Worm (Caenorhabditis elegans) whole organism, L1 larva: ENCODE results near the gene teg-1.

Experiments
- C04F5.9 ChIP-seq: sonication (generic microtip); optimal IDR thresholded peaks from 2 replicates; lab custom pipeline; 2016; ENCODE audit warnings: missing genetic modification characterization, missing compliant biosample characterization
- C34B4.2 ChIP-seq: sonication (generic microtip); optimal IDR thresholded peaks from 2 replicates; lab custom pipeline; 2017; ENCODE audit warnings: mild to moderate bottlenecking, missing genetic modification characterization, missing compliant biosample characterization
- alr-1 ChIP-seq: fragments of 200-800 bp; sonication (Bioruptor generic); optimal IDR thresholded peaks from 2 replicates; lab custom pipeline; 2018; ENCODE audit warnings: borderline replicate concordance, mild to moderate bottlenecking, missing genetic modification characterization, missing compliant biosample characterization
- aly-2 ChIP-seq: fragments of 150-350 bp; optimal IDR thresholded peaks from 2 replicates; lab custom pipeline; 2014; ENCODE audit warnings: missing biosample characterization, missing genetic modification characterization
- ama-1 ChIP-seq: fragments of 150-350 bp; optimal IDR thresholded peaks from 2 replicates; lab custom pipeline; 2014
- ceh-63 ChIP-seq: fragments of 200-800 bp; sonication (Bioruptor generic); optimal IDR thresholded peaks from 2 replicates; lab custom pipeline; 2018; ENCODE audit warnings: mild to moderate bottlenecking, missing genetic modification characterization, missing compliant biosample characterization
- ceh-82 ChIP-seq, 3 experiments: fragments of 150-350 bp in 1 of 3; sonication (generic microtip) in 2 of 3; optimal IDR thresholded peaks; 2 replicates each; lab custom pipeline; 2014 to 2017; ENCODE audit warnings: missing biosample characterization in 3 of 3, missing genetic modification characterization in 3 of 3
- ceh-90 ChIP-seq: sonication (generic microtip); optimal IDR thresholded peaks from 2 replicates; lab custom pipeline; 2016; ENCODE audit warnings: missing genetic modification characterization, missing compliant biosample characterization
- ces-1 ChIP-seq: fragments of 150-350 bp; optimal IDR thresholded peaks from 2 replicates; lab custom pipeline; 2014; ENCODE audit warnings: missing biosample characterization, missing genetic modification reagents, missing genetic modification characterization
- dpl-1 ChIP-seq, 3 experiments: fragments of 150-350 bp in 2 of 3; sonication (generic microtip) in 1 of 3; optimal IDR thresholded peaks; 2 replicates each; lab custom pipeline; 2014 to 2017; ENCODE audit warnings: missing biosample characterization in 3 of 3, missing genetic modification characterization in 3 of 3, missing genetic modification reagents in 3 of 3
- efl-1 ChIP-seq, 4 experiments: fragments of 150-350 bp; optimal IDR thresholded peaks in 3 of 4; peaks in 1 of 4; 1 replicate in 1 of 4; 2 replicates in 3 of 4; lab custom pipeline; 2014; ENCODE audit warnings: missing biosample characterization in 2 of 4, missing genetic modification characterization in 2 of 4, missing genetic modification reagents in 2 of 4
- egl-13 ChIP-seq: sonication (generic microtip); optimal IDR thresholded peaks from 2 replicates; lab custom pipeline; 2016; ENCODE audit warnings: missing genotype, missing genetic modification reagents, missing genetic modification characterization, missing compliant biosample characterization
- egl-27 ChIP-seq, 2 experiments: fragments of 150-350 bp in 1 of 2; sonication (generic microtip); optimal IDR thresholded peaks; 3 replicates each; lab custom pipeline; 2017 to 2018; ENCODE audit warnings: missing biosample characterization in 2 of 2, missing genetic modification characterization in 2 of 2, missing genetic modification reagents in 2 of 2
- elt-3 ChIP-seq, 6 experiments: fragments of 150-350 bp in 1 of 6; sonication (generic microtip); optimal IDR thresholded peaks; 2 replicates each; lab custom pipeline; 2017 to 2018; ENCODE audit warnings: missing biosample characterization in 6 of 6, missing genetic modification characterization in 6 of 6, inconsistent platforms in 1 of 6
- ets-5 ChIP-seq: fragments of 200-800 bp; sonication (Bioruptor generic); IDR thresholded peaks from 2 replicates; pipeline ENCODE4 v1.3.6; 2022; ENCODE audit warnings: missing genetic modification characterization, missing compliant biosample characterization
- fkh-10 ChIP-seq: sonication (generic microtip); optimal IDR thresholded peaks from 2 replicates; lab custom pipeline; 2017; ENCODE audit warnings: missing biosample characterization, missing genetic modification reagents, missing genetic modification characterization
- fkh-4 ChIP-seq: sonication (generic microtip); optimal IDR thresholded peaks from 2 replicates; lab custom pipeline; 2016; ENCODE audit warnings: missing compliant biosample characterization, missing genetic modification characterization, borderline replicate concordance
- fkh-8 ChIP-seq: sonication (generic microtip); optimal IDR thresholded peaks from 2 replicates; lab custom pipeline; 2016; ENCODE audit warnings: mild to moderate bottlenecking, missing genetic modification characterization, missing compliant biosample characterization
- fos-1 ChIP-seq: fragments of 150-350 bp; optimal IDR thresholded peaks from 2 replicates; lab custom pipeline; 2014; ENCODE audit warnings: missing biosample characterization, missing genetic modification characterization
- grh-1 ChIP-seq: fragments of 200-800 bp; sonication (Bioruptor generic); IDR thresholded peaks from 2 replicates; pipeline ENCODE4 v1.3.6; 2022; ENCODE audit warnings: missing genetic modification reagents, missing genetic modification characterization, missing compliant biosample characterization
- hlh-17 ChIP-seq: fragments of 200-800 bp; sonication (Bioruptor generic); optimal IDR thresholded peaks from 2 replicates; lab custom pipeline; 2018; ENCODE audit warnings: missing genetic modification characterization, mild to moderate bottlenecking, missing compliant biosample characterization, moderate library complexity, borderline replicate concordance
- hlh-4 ChIP-seq: sonication (generic microtip); optimal IDR thresholded peaks from 2 replicates; lab custom pipeline; 2016; ENCODE audit warnings: mild to moderate bottlenecking, missing genetic modification characterization, missing compliant biosample characterization
- lin-13 ChIP-seq: fragments of 150-350 bp; optimal IDR thresholded peaks from 2 replicates; lab custom pipeline; 2014; ENCODE audit warnings: missing biosample characterization, missing genetic modification reagents, missing genetic modification characterization
- lin-14 ChIP-seq: fragments of 200-800 bp; sonication (Bioruptor generic); optimal IDR thresholded peaks from 2 replicates; lab custom pipeline; 2018; ENCODE audit warnings: mild to moderate bottlenecking, missing genetic modification characterization, moderate library complexity, missing compliant biosample characterization
- lin-35 ChIP-seq, 2 experiments: fragments of 150-350 bp; optimal IDR thresholded peaks; 2 replicates each; lab custom pipeline; 2014; ENCODE audit warnings: missing biosample characterization in 2 of 2, missing genetic modification characterization in 2 of 2, missing genetic modification reagents in 2 of 2
- lir-3 ChIP-seq: sonication (generic microtip); optimal IDR thresholded peaks from 2 replicates; lab custom pipeline; 2016; ENCODE audit warnings: mild to moderate bottlenecking, missing genetic modification characterization, moderate library complexity, missing compliant biosample characterization; ENCODE audit not compliant: poor library complexity
- lsy-2 ChIP-seq, 2 experiments: fragments of 150-350 bp; optimal IDR thresholded peaks; 2 replicates each; lab custom pipeline; 2014; ENCODE audit warnings: missing biosample characterization in 2 of 2, missing genetic modification characterization in 2 of 2
- mab-9 ChIP-seq: fragments of 200-800 bp; sonication (Bioruptor generic); IDR thresholded peaks from 2 replicates; pipeline ENCODE4 v1.3.6; 2022; ENCODE audit warnings: missing genetic modification reagents, missing genetic modification characterization, missing compliant biosample characterization
- mef-2 ChIP-seq: fragments of 150-350 bp; optimal IDR thresholded peaks from 2 replicates; lab custom pipeline; 2014; ENCODE audit warnings: missing biosample characterization, missing genetic modification characterization
- nhr-12 ChIP-seq: sonication (generic microtip); optimal IDR thresholded peaks from 2 replicates; lab custom pipeline; 2017; ENCODE audit warnings: missing biosample characterization, missing genetic modification characterization
- nhr-28 ChIP-seq: fragments of 150-350 bp; optimal IDR thresholded peaks from 2 replicates; lab custom pipeline; 2014; ENCODE audit warnings: missing biosample characterization, missing genetic modification characterization
- nhr-47 ChIP-seq: sonication (generic microtip); optimal IDR thresholded peaks from 2 replicates; lab custom pipeline; 2016; ENCODE audit warnings: mild to moderate bottlenecking, missing genetic modification characterization, moderate library complexity, missing compliant biosample characterization
- nhr-71 ChIP-seq: sonication (generic microtip); optimal IDR thresholded peaks from 2 replicates; lab custom pipeline; 2016; ENCODE audit warnings: mild to moderate bottlenecking, missing genetic modification characterization, moderate library complexity, missing compliant biosample characterization
- nhr-90 ChIP-seq: sonication (generic microtip); optimal IDR thresholded peaks from 2 replicates; lab custom pipeline; 2016; ENCODE audit warnings: mild to moderate bottlenecking, missing genetic modification characterization, missing compliant biosample characterization; ENCODE audit not compliant: poor library complexity
- pag-3 ChIP-seq: sonication (generic microtip); optimal IDR thresholded peaks from 2 replicates; lab custom pipeline; 2017; ENCODE audit warnings: missing genetic modification characterization, mild to moderate bottlenecking, missing compliant biosample characterization, antibody characterized with exemption, borderline replicate concordance; ENCODE audit not compliant: insufficient read depth
- pax-3 ChIP-seq: fragments of 200-800 bp; sonication (Bioruptor generic); optimal IDR thresholded peaks from 2 replicates; lab custom pipeline; 2018; ENCODE audit warnings: mild to moderate bottlenecking, missing genetic modification characterization, moderate library complexity, missing compliant biosample characterization
- rnt-1 ChIP-seq: sonication (generic microtip); optimal IDR thresholded peaks from 2 replicates; lab custom pipeline; 2016; ENCODE audit warnings: mild to moderate bottlenecking, missing genetic modification characterization, moderate library complexity, missing compliant biosample characterization
- skn-1 ChIP-seq: fragments of 150-350 bp; optimal IDR thresholded peaks from 2 replicates; lab custom pipeline; 2014; ENCODE audit warnings: missing biosample characterization, missing genetic modification characterization
- snu-23 ChIP-seq: sonication (generic microtip); optimal IDR thresholded peaks from 2 replicates; lab custom pipeline; 2016; ENCODE audit warnings: missing genetic modification characterization, missing compliant biosample characterization
- sox-4 ChIP-seq: sonication (generic microtip); optimal IDR thresholded peaks from 2 replicates; lab custom pipeline; 2016; ENCODE audit warnings: missing genetic modification characterization, missing compliant biosample characterization
- tbx-2 ChIP-seq: sonication (generic microtip); optimal IDR thresholded peaks from 2 replicates; lab custom pipeline; 2016; ENCODE audit warnings: missing genetic modification characterization, missing compliant biosample characterization
- unc-130 ChIP-seq: fragments of 150-350 bp; optimal IDR thresholded peaks from 2 replicates; lab custom pipeline; 2017; ENCODE audit warnings: missing biosample characterization, missing genetic modification characterization, inconsistent platforms
- unc-30 ChIP-seq: sonication (generic microtip); optimal IDR thresholded peaks from 2 replicates; lab custom pipeline; 2017; ENCODE audit warnings: missing biosample characterization, missing genetic modification characterization
- unc-62 ChIP-seq: fragments of 150-350 bp; optimal IDR thresholded peaks from 2 replicates; lab custom pipeline; 2014; ENCODE audit warnings: missing biosample characterization, missing genetic modification reagents, missing genetic modification characterization
- vab-15 ChIP-seq: sonication (generic microtip); optimal IDR thresholded peaks from 2 replicates; lab custom pipeline; 2017; ENCODE audit warnings: missing genotype, mild to moderate bottlenecking, missing genetic modification characterization, missing compliant biosample characterization
- xbp-1 ChIP-seq: sonication (generic microtip); optimal IDR thresholded peaks from 2 replicates; lab custom pipeline; 2016; ENCODE audit warnings: missing genetic modification characterization, missing compliant biosample characterization
- zag-1 ChIP-seq: fragments of 150-350 bp; optimal IDR thresholded peaks from 2 replicates; lab custom pipeline; 2014; ENCODE audit warnings: missing biosample characterization, missing genetic modification characterization
- ztf-11 ChIP-seq, 2 experiments: sonication (generic microtip); optimal IDR thresholded peaks; 2 replicates each; lab custom pipeline; 2016 to 2017; ENCODE audit warnings: missing genetic modification characterization in 2 of 2, missing biosample characterization in 1 of 2, missing compliant biosample characterization in 1 of 2

teg-1 gene

DNA sequence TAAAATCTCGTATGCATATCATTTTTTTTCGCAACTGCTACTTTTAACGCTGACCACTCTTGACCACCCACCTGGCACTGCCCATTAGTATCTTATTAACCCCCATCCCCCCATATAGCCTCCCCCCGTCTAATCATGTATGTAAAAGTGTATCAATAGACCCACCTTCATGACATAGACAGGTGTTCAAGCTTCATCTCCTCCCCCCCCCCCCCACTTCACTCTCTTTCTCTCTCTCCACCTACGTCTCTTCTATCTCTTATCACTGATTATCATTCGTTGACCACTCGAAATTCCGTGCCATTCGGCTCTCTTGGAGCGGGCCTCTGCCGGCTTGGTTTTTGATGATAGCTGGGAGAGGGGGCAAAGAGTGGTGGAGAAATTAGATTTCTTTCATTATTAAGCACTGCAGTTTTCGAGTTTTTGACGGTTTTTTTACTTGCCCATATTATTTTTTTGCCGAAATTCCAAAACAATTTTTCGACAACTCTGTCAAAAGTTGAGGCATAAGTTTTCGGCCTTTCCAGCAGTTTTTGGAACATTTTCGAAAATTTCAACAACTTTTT lies 37.8 kb upstream of the teg-1 start:
- peak; percentile 36 for TF ChIP-seq rnt-1 (tag; lab: Kevin White, UChicago)
- no peak for TF ChIP-seq efl-1 (optimal IDR thresholded peaks at IDR 0.05; lab: Kevin White, UChicago)
- peak in 1 of 2 experiments; percentile 92 for TF ChIP-seq efl-1 (GFP tag; optimal IDR thresholded peaks at IDR 0.05 in 1 of 2; lab: Kevin White, UChicago)
- no peak for TF ChIP-seq fkh-10 (GFP tag; lab: Kevin White, UChicago)
- peak; percentile 52 for TF ChIP-seq pag-3 (tag; lab: Kevin White, UChicago)
- TF ChIP-seq fos-1 (tag; lab: Kevin White, UChicago) = no peak
- no peak for TF ChIP-seq lsy-2 (tag; optimal IDR thresholded peaks at IDR 0.05; lab: Kevin White, UChicago)
- no peak for TF ChIP-seq ceh-82 (tag; optimal IDR thresholded peaks at IDR 0.05; lab: Kevin White, UChicago)
- no peak for TF ChIP-seq lir-3 (tag; lab: Kevin White, UChicago)
- TF ChIP-seq lin-14 (GFP tag; lab: Kevin White, UChicago) = peak; percentile 53

DNA sequence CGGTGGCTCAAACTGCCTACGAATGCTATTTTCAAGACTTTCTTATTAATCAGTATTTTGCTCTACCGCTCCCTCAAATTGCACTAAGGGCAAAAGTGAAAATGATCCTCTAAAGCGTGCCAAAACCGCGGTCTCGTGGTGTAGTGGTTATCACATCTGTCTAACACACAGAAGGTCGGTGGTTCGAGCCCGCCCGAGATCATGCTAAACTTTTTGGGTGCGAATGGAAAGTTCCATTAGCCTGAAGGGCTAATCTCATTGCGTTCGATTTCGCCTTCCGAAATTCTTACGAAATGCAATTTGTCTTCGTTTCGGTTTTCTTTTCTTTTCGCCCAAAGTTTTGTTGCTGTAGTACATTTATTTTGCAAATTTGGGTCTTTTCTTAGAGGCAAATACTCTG lies 35.5 kb upstream of the teg-1 start:
- TF ChIP-seq ceh-63 (GFP tag; lab: Kevin White, UChicago) (no peak), mab-9 (no peak), nhr-71 (tag; lab: Kevin White, UChicago) (peak; percentile 47), fkh-4 (tag; lab: Kevin White, UChicago) (no peak), fos-1 (tag; lab: Kevin White, UChicago) (no peak), pax-3 (no peak), zag-1 (tag; lab: Kevin White, UChicago) (no peak), snu-23 (GFP tag; lab: Kevin White, UChicago) (peak; percentile 28), skn-1 (tag; lab: Kevin White, UChicago) (peak; percentile 19), C04F5.9 (tag; lab: Kevin White, UChicago) (no peak), nhr-28 (no peak), hlh-17 (GFP tag; lab: Kevin White, UChicago) (no peak), grh-1 (GFP tag; lab: Robert Waterston, UW) (no peak), vab-15 (tag; lab: Kevin White, UChicago) (no peak), nhr-47 (peak; percentile 34), ceh-90 (tag; lab: Kevin White, UChicago) (no peak), ets-5 (GFP tag; lab: Robert Waterston, UW) (no peak), tbx-2 (tag; lab: Kevin White, UChicago) (peak; percentile 4), aly-2 (tag; lab: Kevin White, UChicago) (no peak), ztf-11 (tag; optimal IDR thresholded peaks at IDR 0.05; lab: Kevin White, UChicago) (no peak), mef-2 (tag; lab: Kevin White, UChicago) (no peak), xbp-1 (tag; lab: Kevin White, UChicago) (peak; percentile 18), ama-1 (lab: Kevin White, UChicago) (no peak), efl-1 (optimal IDR thresholded peaks at IDR 0.05; lab: Kevin White, UChicago) (peak in 1 of 2 experiments; percentile 35), efl-1 (GFP tag; optimal IDR thresholded peaks at IDR 0.05 in 1 of 2; lab: Kevin White, UChicago) (peak in 1 of 2 experiments; percentile 83), egl-27 (tag; optimal IDR thresholded peaks at IDR 0.05; lab: Kevin White, UChicago) (no peak), egl-13 (no peak), unc-62 (GFP tag; lab: Kevin White, UChicago) (no peak), C34B4.2 (tag; lab: Kevin White, UChicago) (no peak), sox-4 (no peak), lin-13 (GFP tag; lab: Kevin White, UChicago) (no peak), elt-3 (tag; optimal IDR thresholded peaks at IDR 0.05; lab: Kevin White, UChicago) (no peak), fkh-8 (tag; lab: Kevin White, UChicago) (peak; percentile 20), nhr-12 (tag; lab: Kevin White, UChicago) (no peak), unc-130 (tag; lab: Kevin White, UChicago) (no peak), ces-1 (GFP tag; lab: Kevin White, UChicago) (no peak), ceh-82 (tag; optimal IDR thresholded peaks at IDR 0.05; lab: Kevin White, UChicago) (no peak), nhr-90 (tag; lab: Kevin White, UChicago) (peak; percentile 30), lin-35 (GFP tag; optimal IDR thresholded peaks at IDR 0.05; lab: Kevin White, UChicago) (peak in 1 of 2 experiments; percentile 44), hlh-4 (tag; lab: Kevin White, UChicago) (no peak), unc-30 (tag; lab: Kevin White, UChicago) (no peak), alr-1 (tag; lab: Kevin White, UChicago) (no peak), dpl-1 (GFP tag; optimal IDR thresholded peaks at IDR 0.05; lab: Kevin White, UChicago) (peak in 1 of 3 experiments; percentile 33), lsy-2 (tag; optimal IDR thresholded peaks at IDR 0.05; lab: Kevin White, UChicago) (peak in 1 of 2 experiments; percentile 20)
